Worm (Caenorhabditis elegans): Measurements from ENCODE around the gene oac-23.

DNA sequence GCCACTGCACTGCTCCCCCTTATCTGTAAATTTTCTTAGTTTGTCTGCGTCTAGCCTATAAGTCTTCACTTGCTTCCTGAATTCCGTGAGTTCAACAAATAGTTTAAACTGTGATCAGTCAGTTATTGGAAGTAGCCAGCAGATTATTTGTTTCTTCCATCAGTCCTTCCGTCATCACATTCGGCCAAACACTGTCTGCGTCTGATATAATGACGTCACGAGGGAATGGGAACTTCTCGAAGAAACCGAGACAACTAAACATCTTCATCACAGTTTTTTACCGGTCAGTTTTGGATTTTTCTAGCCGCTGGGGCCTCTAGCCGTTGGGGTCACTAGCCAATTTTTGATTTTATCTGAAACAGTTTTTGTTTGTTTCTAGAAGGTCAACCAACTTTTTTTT is 15.2 kb upstream of the oac-23 start:
- no peak for TF ChIP-seq drap-1 (GFP tag; optimal IDR thresholded peaks at IDR 0.05)
- no peak for TF ChIP-seq ztf-11 (tag; optimal IDR thresholded peaks at IDR 0.05)
- no peak for TF ChIP-seq snpc-4 (tag; optimal IDR thresholded peaks at IDR 0.05)
- TF ChIP-seq ces-1 (GFP tag; optimal IDR thresholded peaks at IDR 0.05) = no peak
- TF ChIP-seq lsy-2 (tag; optimal IDR thresholded peaks at IDR 0.05) = no peak
- no peak for TF ChIP-seq nhr-28 (tag; optimal IDR thresholded peaks at IDR 0.05)
- TF ChIP-seq nhr-237 (tag; optimal IDR thresholded peaks at IDR 0.05) = no peak
- no peak for TF ChIP-seq mls-2 (tag; optimal IDR thresholded peaks at IDR 0.05)
- TF ChIP-seq lin-13 (tag; optimal IDR thresholded peaks at IDR 0.05) = no peak
- TF ChIP-seq zip-8 (tag; optimal IDR thresholded peaks at IDR 0.05) = no peak
- no peak for TF ChIP-seq ceh-43 (GFP tag; optimal IDR thresholded peaks at IDR 0.05)
- TF ChIP-seq pha-4 (tag; optimal IDR thresholded peaks at IDR 0.05) = no peak
- TF ChIP-seq ceh-39 (tag; optimal IDR thresholded peaks at IDR 0.05) = no peak

Measured in whole organism, mixed stage, embryonic.